Fruit fly (Drosophila melanogaster): ENCODE data around the gene CG13312.

Gene CG13312

dm6 chr3L:8772998-8773684 is 33.9 kb downstream of the CG13312 start (continued):
- TF ChIP-seq al (GFP tag; IDR thresholded peaks at IDR 0.05) (no peak), CG15073 (GFP tag; optimal IDR thresholded peaks at IDR 0.05) (no peak), CG12104 (GFP tag; optimal IDR thresholded peaks at IDR 0.05) (peak; percentile 41), E2f2 (GFP tag; IDR thresholded peaks at IDR 0.05) (peak; percentile 63; the same call in 1 of the 2 replicates), hkb (optimal IDR thresholded peaks at IDR 0.05) (no peak), hkb (GFP tag; IDR thresholded peaks at IDR 0.05) (peak; percentile 70), CG16815 (GFP tag; optimal IDR thresholded peaks at IDR 0.05) (peak; percentile 41), HLHmδ (GFP tag; optimal IDR thresholded peaks at IDR 0.05) (no peak), toy (GFP tag; IDR thresholded peaks at IDR 0.05) (no peak), CG17328 (GFP tag; IDR thresholded peaks at IDR 0.05) (peak; percentile 76), CG18011 (GFP tag; optimal IDR thresholded peaks at IDR 0.05) (peak; percentile 2), CG42726 (GFP tag; IDR thresholded peaks at IDR 0.05; ENCODE audit: partially characterized antibody) (no peak), CG3838 (GFP tag; optimal IDR thresholded peaks at IDR 0.05) (no peak), CG4328 (GFP tag; optimal IDR thresholded peaks at IDR 0.05) (no peak), CG3847 (GFP tag; IDR thresholded peaks at IDR 0.05) (peak; percentile 51), sim (GFP tag; IDR thresholded peaks at IDR 0.05) (peak; percentile 47; the same call in 1 of the 2 replicates), Oli (tag; optimal IDR thresholded peaks at IDR 0.05) (peak; percentile 85), Sox102F (GFP tag; optimal IDR thresholded peaks at IDR 0.05) (peak; percentile 84), dmrt11E (tag; optimal IDR thresholded peaks at IDR 0.05) (peak; percentile 84), CG4360 (GFP tag; IDR thresholded peaks at IDR 0.05) (no peak), CG12299 (tag; optimal IDR thresholded peaks at IDR 0.05) (peak; percentile 6), CG12071 (GFP tag; optimal IDR thresholded peaks at IDR 0.05) (no peak), CG3995 (GFP tag; optimal IDR thresholded peaks at IDR 0.05) (no peak), CG1832 (GFP tag; optimal IDR thresholded peaks at IDR 0.05) (no peak), CG17359 (tag; optimal IDR thresholded peaks at IDR 0.05) (peak; percentile 79), fd102C (GFP tag; optimal IDR thresholded peaks at IDR 0.05) (no peak), emc (GFP tag; optimal IDR thresholded peaks at IDR 0.05) (no peak), Dbx (GFP tag; IDR thresholded peaks at IDR 0.05) (no peak), CG12942 (GFP tag; optimal IDR thresholded peaks at IDR 0.05) (peak; percentile 48), grn (GFP tag; optimal IDR thresholded peaks at IDR 0.05) (no peak), dan (GFP tag; IDR thresholded peaks at IDR 0.05) (no peak), Trl (optimal IDR thresholded peaks at IDR 0.05) (no peak), Trl (GFP tag; optimal IDR thresholded peaks at IDR 0.05) (peak; percentile 7), schlank (tag; optimal IDR thresholded peaks at IDR 0.05) (no peak), CG32532 (GFP tag; IDR thresholded peaks at IDR 0.05) (0 out of 2 replicates have a peak, but pooled peaks have one; percentile 16), CG31224 (GFP tag; IDR thresholded peaks at IDR 0.05) (no peak), CG7556 (GFP tag; optimal IDR thresholded peaks at IDR 0.05) (peak; percentile 75), CG12769 (tag; optimal IDR thresholded peaks at IDR 0.05) (peak; percentile 71), Drgx (GFP tag; IDR thresholded peaks at IDR 0.05) (peak; percentile 76), CG6254 (GFP tag; optimal IDR thresholded peaks at IDR 0.05) (peak; percentile 62), lov (optimal IDR thresholded peaks at IDR 0.05) (no peak), lov (GFP tag; IDR thresholded peaks at IDR 0.05) (peak; percentile 65; the same call in 1 of the 3 replicates), fd3F (GFP tag; optimal IDR thresholded peaks at IDR 0.05) (peak; percentile 52), Eip74EF (GFP tag; optimal IDR thresholded peaks at IDR 0.05) (peak in 1 of 2 experiments; percentile 77), CG4617 (GFP tag; optimal IDR thresholded peaks at IDR 0.05; ENCODE audit: borderline replicate concordance) (peak; percentile 16), B-H1 (GFP tag; IDR thresholded peaks at IDR 0.05) (peak; percentile 43), CG4730 (GFP tag; IDR thresholded peaks at IDR 0.05) (peak; percentile 48; the same call in 1 of the 2 replicates), ham (GFP tag; IDR thresholded peaks at IDR 0.05) (no peak), Hmx (GFP tag; optimal IDR thresholded peaks at IDR 0.05) (no peak), HmgD (GFP tag; optimal IDR thresholded peaks at IDR 0.05) (no peak), CG5953 (GFP tag; IDR thresholded peaks at IDR 0.05) (peak; percentile 56; the same call in 1 of the 2 replicates)
